Worm (Caenorhabditis elegans) whole organism, L4 larva: ENCODE data around the gene fipr-6.

Source experiments
- aly-2 ChIP-seq: sonication (generic microtip); optimal IDR thresholded peaks from 2 replicates; lab custom pipeline; 2018; ENCODE audit warnings: missing biosample characterization, missing genetic modification characterization
- zfp-2 ChIP-seq: sonication (generic microtip); optimal IDR thresholded peaks from 2 replicates; lab custom pipeline; 2016; ENCODE audit warnings: mild to moderate bottlenecking, missing genetic modification characterization, missing compliant biosample characterization

DNA sequence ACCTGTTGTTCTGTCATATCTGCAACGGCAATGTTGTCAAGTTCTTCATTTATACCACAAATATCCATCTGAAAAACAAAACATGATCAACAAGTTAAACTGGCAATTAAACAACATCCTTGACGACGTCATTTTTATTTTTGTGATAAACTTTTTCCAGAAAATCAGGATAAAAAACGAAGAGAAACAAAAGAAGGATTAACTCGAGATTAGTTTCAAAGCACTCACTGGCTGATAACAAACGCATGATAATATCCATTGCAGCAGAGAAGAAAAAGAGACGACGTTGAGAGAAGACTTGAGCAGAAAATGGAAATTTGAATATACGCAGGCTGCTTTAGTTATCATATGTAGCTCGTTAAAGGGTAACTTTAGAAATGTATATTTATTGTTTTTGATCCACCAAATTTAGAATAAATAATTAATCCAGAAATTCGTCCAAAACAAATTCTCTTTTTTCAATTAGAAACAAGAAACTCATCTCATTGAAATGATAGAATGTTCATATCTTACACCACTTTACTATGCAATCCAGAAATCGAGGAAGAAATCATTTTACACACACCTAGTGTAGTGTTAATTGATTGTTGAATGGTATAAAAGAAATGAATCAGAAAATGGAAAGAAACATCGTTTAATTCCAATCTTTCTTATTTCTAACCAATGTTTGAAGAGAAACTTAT lies 10.2 kb downstream of the fipr-6 start, which contains the start of the genes C12D8.21 and col-148:
- no peak for TF ChIP-seq aly-2 (tag; lab: Kevin White, UChicago)
- TF ChIP-seq zfp-2, result no peak
